Worm (Caenorhabditis elegans) whole organism, L4/young adult: ENCODE measurements around the gene dgn-1.

Source experiments
- W03F9.2 ChIP-seq: fragments of 150-350 bp; optimal IDR thresholded peaks from 2 replicates; lab custom pipeline; 2014; ENCODE audit warnings: missing biosample characterization, missing genetic modification characterization
- dao-5 ChIP-seq: sonication (generic microtip); optimal IDR thresholded peaks from 2 replicates; lab custom pipeline; 2016; ENCODE audit warnings: missing genotype, missing genetic modification characterization, moderate library complexity, missing compliant biosample characterization
- him-1 ChIP-seq: sonication (generic microtip); optimal IDR thresholded peaks from 2 replicates; lab custom pipeline; 2016; ENCODE audit warnings: missing genotype, missing genetic modification reagents, missing genetic modification characterization, missing compliant biosample characterization

- TF ChIP-seq W03F9.2 (no peak), him-1 (tag; lab: Kevin White, UChicago) (no peak), dao-5 (no peak)
These were observed 20.1 kb upstream of the dgn-1 start, which contains the start of gene T21B6.3 for ce11 chrX:10948852-10949251.
